In the genomic region with DNA sequence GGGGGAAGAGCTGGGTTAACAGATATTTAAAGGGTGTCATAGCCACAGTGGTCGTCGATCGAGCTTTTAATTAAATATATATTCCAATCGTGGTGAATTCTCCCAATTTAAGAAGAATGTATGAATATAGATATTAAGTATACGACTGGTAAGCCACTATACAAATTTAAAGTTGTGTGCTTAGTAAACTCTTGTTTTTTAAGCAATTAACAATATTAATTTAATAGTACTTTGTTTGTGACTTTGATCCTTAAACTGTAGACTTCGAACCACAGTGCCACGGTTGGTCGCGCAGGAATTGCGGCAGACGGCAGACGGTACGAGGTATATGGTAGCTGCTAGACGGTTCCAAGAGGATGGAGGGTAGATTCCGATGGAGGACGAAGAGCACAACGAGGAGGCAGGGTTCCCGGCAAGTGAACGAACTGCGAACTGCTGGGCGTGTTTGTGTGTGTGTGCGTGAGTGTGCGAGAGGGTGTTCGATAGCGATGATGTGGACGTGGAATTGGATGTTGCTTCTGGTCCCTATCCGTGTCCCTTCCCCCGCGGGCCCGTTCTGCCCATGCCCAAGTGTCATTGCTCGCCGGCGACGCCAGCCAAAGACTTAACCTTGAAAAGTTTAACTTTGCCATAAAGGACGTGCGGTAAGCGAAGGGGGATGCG, we compare ENCODE assay signal across 4 fruit fly cellular contexts.
TF ChIP-seq lines count a peak whose summit lies in the region.

No protein-coding gene starts in this region.

- TF ChIP-seq CTCF in whole organism, embryonic (GFP tag; optimal IDR thresholded peaks at IDR 0.05; lab: Kevin White, UChicago), result no peak

TF ChIP-seq in whole organism, embryonic, 481 proteins besides CTCF, POLR2A, EP300 and RAD21:
- TF ChIP-seq bsh (GFP tag; optimal IDR thresholded peaks at IDR 0.05; lab: Kevin White, UChicago), result peak in 1 of 2 experiments; percentile 88
- TF ChIP-seq ken (GFP tag; IDR thresholded peaks at IDR 0.05; lab: Robert Waterston, UW), result no peak
- peak; percentile 60; the same call in 1 of the 2 replicates for TF ChIP-seq Drgx (GFP tag; IDR thresholded peaks at IDR 0.05; lab: Robert Waterston, UW)
- TF ChIP-seq CG11560 (tag; IDR thresholded peaks at IDR 0.05; lab: Robert Waterston, UW), result no peak
- no peak for TF ChIP-seq btn (GFP tag; optimal IDR thresholded peaks at IDR 0.05; lab: Kevin White, UChicago)
- TF ChIP-seq CG5180 (GFP tag; optimal IDR thresholded peaks at IDR 0.05; lab: Kevin White, UChicago), result peak; percentile 6
- TF ChIP-seq CG8359 (GFP tag; optimal IDR thresholded peaks at IDR 0.05; lab: Kevin White, UChicago; ENCODE audit: borderline replicate concordance), result no peak
- TF ChIP-seq repo (GFP tag; optimal IDR thresholded peaks at IDR 0.05; lab: Kevin White, UChicago), result no peak
- TF ChIP-seq CG33213 (GFP tag; optimal IDR thresholded peaks at IDR 0.05; lab: Kevin White, UChicago), result no peak
- peak; percentile 44 for TF ChIP-seq corto (GFP tag; optimal IDR thresholded peaks at IDR 0.05; lab: Kevin White, UChicago)
- TF ChIP-seq CG14710 (tag; optimal IDR thresholded peaks at IDR 0.05; lab: Kevin White, UChicago), result no peak
- TF ChIP-seq gfzf (GFP tag; optimal IDR thresholded peaks at IDR 0.05; lab: Kevin White, UChicago), result no peak
- TF ChIP-seq lbe (GFP tag; optimal IDR thresholded peaks at IDR 0.05; lab: Kevin White, UChicago), result peak; percentile 74
- TF ChIP-seq p53 (GFP tag; optimal IDR thresholded peaks at IDR 0.05; lab: Kevin White, UChicago), result no peak
- no peak for TF ChIP-seq CG8924 (tag; optimal IDR thresholded peaks at IDR 0.05; lab: Kevin White, UChicago)
- peak; percentile 49 for TF ChIP-seq Med (GFP tag; lab: Kevin White, UChicago)
- peak; percentile 94 for TF ChIP-seq nom (GFP tag; optimal IDR thresholded peaks at IDR 0.05; lab: Kevin White, UChicago)
- TF ChIP-seq CG3726 (GFP tag; IDR thresholded peaks at IDR 0.05; lab: Robert Waterston, UW), result no peak
TF ChIP-seq in whole organism, embryonic: peak in this region for 7.

TF ChIP-seq in whole organism, prepupa, 60 proteins besides CTCF, POLR2A, EP300 and RAD21 (continues in another document):
- peak; percentile 85 for TF ChIP-seq CG8632 (GFP tag; optimal IDR thresholded peaks at IDR 0.05; lab: Kevin White, UChicago)
- TF ChIP-seq Hr39 (GFP tag; optimal IDR thresholded peaks at IDR 0.05; lab: Kevin White, UChicago), result peak; percentile 57
- TF ChIP-seq CG10669 (GFP tag; optimal IDR thresholded peaks at IDR 0.05; lab: Kevin White, UChicago), result peak; percentile 96
- TF ChIP-seq CG8319 (GFP tag; optimal IDR thresholded peaks at IDR 0.05; lab: Kevin White, UChicago), result peak; percentile 77
- TF ChIP-seq CG7368 (GFP tag; optimal IDR thresholded peaks at IDR 0.05; lab: Kevin White, UChicago), result peak; percentile 61
- TF ChIP-seq CG6163 (GFP tag; IDR thresholded peaks at IDR 0.05; lab: Robert Waterston, UW), result peak; percentile 74; the same call in 2 of the 3 replicates
- no peak for TF ChIP-seq Hr38 (GFP tag; optimal IDR thresholded peaks at IDR 0.05; lab: Kevin White, UChicago)
- TF ChIP-seq CG34406 (GFP tag; optimal IDR thresholded peaks at IDR 0.05; lab: Kevin White, UChicago), result peak; percentile 82
- peak; percentile 77 for TF ChIP-seq CG32006 (GFP tag; optimal IDR thresholded peaks at IDR 0.05; lab: Kevin White, UChicago)
- TF ChIP-seq dsx (GFP tag; optimal IDR thresholded peaks at IDR 0.05; lab: Kevin White, UChicago; ENCODE audit: poor library complexity, severe bottlenecking), result peak; percentile 95
- TF ChIP-seq Lpt (GFP tag; optimal IDR thresholded peaks at IDR 0.05; lab: Kevin White, UChicago), result peak; percentile 37
- no peak for TF ChIP-seq CG11294 (GFP tag; IDR thresholded peaks at IDR 0.05; lab: Robert Waterston, UW)
- TF ChIP-seq CG6792 (GFP tag; optimal IDR thresholded peaks at IDR 0.05; lab: Kevin White, UChicago), result peak; percentile 83
- peak; percentile 97 to 98 for TF ChIP-seq ss (GFP tag; optimal IDR thresholded peaks at IDR 0.05; lab: Kevin White, UChicago)
- peak; percentile 89 for TF ChIP-seq Eip75B (GFP tag; optimal IDR thresholded peaks at IDR 0.05; lab: Kevin White, UChicago)
- TF ChIP-seq achi (GFP tag; optimal IDR thresholded peaks at IDR 0.05; lab: Kevin White, UChicago), result peak; percentile 86
- peak; percentile 95 for TF ChIP-seq svp (GFP tag; lab: Kevin White, UChicago)
- TF ChIP-seq CG3919 (GFP tag; optimal IDR thresholded peaks at IDR 0.05; lab: Kevin White, UChicago), result peak; percentile 87
- no peak; the same call in 2 of the 3 replicates for TF ChIP-seq eg (GFP tag; IDR thresholded peaks at IDR 0.05; lab: Robert Waterston, UW)
- peak; percentile 98 for TF ChIP-seq Eip78C (GFP tag; lab: Kevin White, UChicago)
- TF ChIP-seq fkh (GFP tag; optimal IDR thresholded peaks at IDR 0.05; lab: Kevin White, UChicago), result no peak
- TF ChIP-seq CG6808 (GFP tag; optimal IDR thresholded peaks at IDR 0.05; lab: Kevin White, UChicago), result peak; percentile 96

TF ChIP-seq in whole organism, pupa, 21 proteins besides CTCF, POLR2A, EP300 and RAD21:
- peak; percentile 75 for TF ChIP-seq Pif1B (GFP tag; optimal IDR thresholded peaks at IDR 0.05; lab: Kevin White, UChicago)
- TF ChIP-seq Snoo (tag; optimal IDR thresholded peaks at IDR 0.05; lab: Kevin White, UChicago), result peak; percentile 88
- TF ChIP-seq Ets98B (GFP tag; IDR thresholded peaks at IDR 0.05; lab: Robert Waterston, UW), result no peak
- TF ChIP-seq CG14655 (GFP tag; optimal IDR thresholded peaks at IDR 0.05; lab: Kevin White, UChicago), result peak; percentile 83
- peak; percentile 74 for TF ChIP-seq CG8301 (tag; optimal IDR thresholded peaks at IDR 0.05; lab: Kevin White, UChicago)
- TF ChIP-seq CG8159 (tag; optimal IDR thresholded peaks at IDR 0.05; lab: Kevin White, UChicago), result peak; percentile 97
- no peak for TF ChIP-seq rn (GFP tag; IDR thresholded peaks at IDR 0.05; lab: Robert Waterston, UW)
- TF ChIP-seq fd96Ca (GFP tag; IDR thresholded peaks at IDR 0.05; lab: Robert Waterston, UW), result no peak; the same call in 2 of the 3 replicates
- TF ChIP-seq CG10348 (GFP tag; IDR thresholded peaks at IDR 0.05; lab: Robert Waterston, UW), result no peak
- TF ChIP-seq CG9948 (tag; optimal IDR thresholded peaks at IDR 0.05; lab: Kevin White, UChicago), result peak; percentile 96
- peak; percentile 88 for TF ChIP-seq gl (tag; optimal IDR thresholded peaks at IDR 0.05; lab: Kevin White, UChicago)
- TF ChIP-seq CG34367 (tag; optimal IDR thresholded peaks at IDR 0.05; lab: Kevin White, UChicago), result peak; percentile 95
- TF ChIP-seq CG13204 (GFP tag; optimal IDR thresholded peaks at IDR 0.05; lab: Kevin White, UChicago), result peak; percentile 91
- TF ChIP-seq CG12605 (GFP tag; IDR thresholded peaks at IDR 0.05; lab: Robert Waterston, UW), result peak; percentile 76
- TF ChIP-seq CG15710 (tag; optimal IDR thresholded peaks at IDR 0.05; lab: Kevin White, UChicago), result peak; percentile 98
- no peak for TF ChIP-seq CG32121 (GFP tag; IDR thresholded peaks at IDR 0.05; lab: Robert Waterston, UW)
- TF ChIP-seq CG17806 (tag; optimal IDR thresholded peaks at IDR 0.05; lab: Kevin White, UChicago), result peak; percentile 95
- peak; percentile 94 for TF ChIP-seq D1 (tag; optimal IDR thresholded peaks at IDR 0.05; lab: Kevin White, UChicago)
- TF ChIP-seq EcR (GFP tag; optimal IDR thresholded peaks at IDR 0.05; lab: Kevin White, UChicago), result peak; percentile 100
- peak; percentile 73 for TF ChIP-seq CG4496 (GFP tag; IDR thresholded peaks at IDR 0.05; lab: Robert Waterston, UW)
- TF ChIP-seq Pif1A (GFP tag; optimal IDR thresholded peaks at IDR 0.05; lab: Kevin White, UChicago), result peak; percentile 86

TF ChIP-seq in whole organism, wandering third instar larva, 38 proteins besides CTCF, POLR2A, EP300 and RAD21 (continues in another document):
- TF ChIP-seq brk (GFP tag; optimal IDR thresholded peaks at IDR 0.05; lab: Kevin White, UChicago) (peak; percentile 64), pan (optimal IDR thresholded peaks at IDR 0.05; lab: Kevin White, UChicago) (no peak), dl (GFP tag; optimal IDR thresholded peaks at IDR 0.05; lab: Kevin White, UChicago; ENCODE audit: insufficient read depth in 1 of 2, partially characterized antibody in 2 of 2) (no peak), rgr (GFP tag; optimal IDR thresholded peaks at IDR 0.05; lab: Kevin White, UChicago) (peak; percentile 81), Mio (GFP tag; optimal IDR thresholded peaks at IDR 0.05; lab: Kevin White, UChicago) (no peak), fru (GFP tag; optimal IDR thresholded peaks at IDR 0.05; lab: Kevin White, UChicago) (peak; percentile 90), Dif (GFP tag; optimal IDR thresholded peaks at IDR 0.05; lab: Kevin White, UChicago; ENCODE audit: partially characterized antibody) (peak; percentile 48), GATAd (GFP tag; optimal IDR thresholded peaks at IDR 0.05; lab: Kevin White, UChicago) (no peak), CG9705 (GFP tag; optimal IDR thresholded peaks at IDR 0.05; lab: Kevin White, UChicago) (peak; percentile 76), lola (GFP tag; optimal IDR thresholded peaks at IDR 0.05; lab: Kevin White, UChicago) (no peak), sv (GFP tag; optimal IDR thresholded peaks at IDR 0.05; lab: Kevin White, UChicago) (no peak), Dfd (GFP tag; optimal IDR thresholded peaks at IDR 0.05; lab: Kevin White, UChicago) (no peak), woc (GFP tag; optimal IDR thresholded peaks at IDR 0.05; lab: Kevin White, UChicago) (peak; percentile 91), br (GFP tag; optimal IDR thresholded peaks at IDR 0.05; lab: Kevin White, UChicago) (peak; percentile 84), Jra (GFP tag; optimal IDR thresholded peaks at IDR 0.05; lab: Kevin White, UChicago) (peak; percentile 82), foxo (GFP tag; optimal IDR thresholded peaks at IDR 0.05; lab: Kevin White, UChicago) (peak; percentile 35 to 84), dmrt93B (GFP tag; optimal IDR thresholded peaks at IDR 0.05; lab: Kevin White, UChicago) (peak; percentile 82), Rel (GFP tag; optimal IDR thresholded peaks at IDR 0.05; lab: Kevin White, UChicago) (peak; percentile 71), Rel (tag; optimal IDR thresholded peaks at IDR 0.05; lab: Kevin White, UChicago) (peak; percentile 60), Hr78 (GFP tag; optimal IDR thresholded peaks at IDR 0.05; lab: Kevin White, UChicago) (no peak), Hnf4 (GFP tag; optimal IDR thresholded peaks at IDR 0.05; lab: Kevin White, UChicago) (peak; percentile 62), dsf (GFP tag; optimal IDR thresholded peaks at IDR 0.05; lab: Kevin White, UChicago; ENCODE audit: borderline replicate concordance) (no peak), OdsH (GFP tag; optimal IDR thresholded peaks at IDR 0.05; lab: Kevin White, UChicago) (peak; percentile 85), psq (GFP tag; optimal IDR thresholded peaks at IDR 0.05; lab: Kevin White, UChicago) (peak; percentile 72), CrebA (GFP tag; optimal IDR thresholded peaks at IDR 0.05; lab: Kevin White, UChicago; ENCODE audit: borderline replicate concordance) (no peak), Vsx2 (GFP tag; optimal IDR thresholded peaks at IDR 0.05; lab: Kevin White, UChicago; ENCODE audit: partially characterized antibody) (peak; percentile 8), HLH106 (tag; optimal IDR thresholded peaks at IDR 0.05; lab: Kevin White, UChicago) (peak; percentile 89), h (GFP tag; optimal IDR thresholded peaks at IDR 0.05; lab: Kevin White, UChicago) (peak; percentile 92)
